Fruit fly (Drosophila melanogaster) S2 (cell line): ENCODE results near the gene CG5961.
"Not testable (repeated sequence)": the region's sequence is repeated elsewhere in the genome, so short reads cannot be mapped to it uniquely, and the experiment has no call there.

Experiments used
- CG8478 ChIP-seq: fragments of >200 bp; optimal IDR thresholded peaks from 2 replicates; lab custom pipeline; 2018
- CTCF ChIP-seq, 2 experiments: fragments of >200 bp; optimal IDR thresholded peaks; 2 replicates each; lab custom pipeline; 2018

CG5961 gene

DNA sequence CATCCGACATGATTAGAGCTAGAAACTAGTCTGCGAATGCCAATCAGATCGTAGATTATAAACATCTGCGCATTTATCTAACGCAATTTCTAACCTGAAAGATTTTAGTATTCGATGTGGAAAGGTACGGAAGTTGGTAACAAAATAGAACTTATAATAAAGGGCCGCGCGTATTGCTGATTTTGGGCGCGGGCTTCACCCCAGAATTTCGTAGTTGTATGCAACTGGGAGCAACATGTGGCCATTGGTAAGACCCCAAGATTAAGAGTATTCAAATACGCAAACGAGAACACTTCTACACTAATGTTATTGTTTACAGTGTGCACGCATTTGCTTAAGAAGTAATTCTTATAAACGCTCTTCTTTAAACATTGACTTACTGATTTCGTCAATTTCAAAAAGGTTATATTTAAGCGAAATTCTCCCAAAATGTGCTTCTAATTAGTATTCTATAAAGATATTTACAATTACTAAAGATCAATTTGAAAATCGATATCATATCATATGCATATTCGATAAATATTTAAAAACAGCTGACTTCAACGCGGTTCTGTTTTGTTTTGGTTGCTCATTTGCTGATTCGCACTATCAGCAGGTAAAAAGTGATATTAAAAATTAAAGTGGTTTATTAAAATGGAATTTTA, at the start of gene CG5961, which contains the start of gene Polr3C:
Gene CG5961, minus strand, starts transcription at position 416 of the 644 bp plus-strand sequence.
Gene Polr3C, plus strand, starts transcription at position 536 of the 644 bp plus-strand sequence.
- TF ChIP-seq CTCF (optimal IDR thresholded peaks at IDR 0.05; lab: Kevin White, UChicago) (no peak), CG8478 (lab: Kevin White, UChicago) (no peak)

DNA sequence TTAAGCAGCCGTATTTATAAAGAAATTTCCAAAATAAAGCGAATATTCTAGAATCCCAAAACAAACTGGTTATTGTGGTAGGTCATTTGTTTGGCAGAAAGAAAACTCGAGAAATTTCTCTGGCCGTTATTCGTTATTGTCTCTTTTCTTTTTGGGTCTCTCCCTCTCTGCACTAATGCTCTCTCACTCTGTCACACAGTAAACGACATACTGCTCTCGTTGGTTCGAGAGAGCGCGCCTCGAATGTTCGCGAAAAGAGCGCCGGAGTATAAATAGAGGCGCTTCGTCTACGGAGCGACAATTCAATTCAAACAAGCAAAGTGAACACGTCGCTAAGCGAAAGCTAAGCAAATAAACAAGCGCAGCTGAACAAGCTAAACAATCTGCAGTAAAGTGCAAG, 48.7 kb upstream of the CG5961 start, which contains the start of gene Hsp70Bc:
Gene Hsp70Bc, plus strand, starts transcription at position 301 of the 400 bp plus-strand sequence.
- not testable (repeated sequence) for TF ChIP-seq CG8478 (lab: Kevin White, UChicago); CTCF (optimal IDR thresholded peaks at IDR 0.05; lab: Kevin White, UChicago)

DNA sequence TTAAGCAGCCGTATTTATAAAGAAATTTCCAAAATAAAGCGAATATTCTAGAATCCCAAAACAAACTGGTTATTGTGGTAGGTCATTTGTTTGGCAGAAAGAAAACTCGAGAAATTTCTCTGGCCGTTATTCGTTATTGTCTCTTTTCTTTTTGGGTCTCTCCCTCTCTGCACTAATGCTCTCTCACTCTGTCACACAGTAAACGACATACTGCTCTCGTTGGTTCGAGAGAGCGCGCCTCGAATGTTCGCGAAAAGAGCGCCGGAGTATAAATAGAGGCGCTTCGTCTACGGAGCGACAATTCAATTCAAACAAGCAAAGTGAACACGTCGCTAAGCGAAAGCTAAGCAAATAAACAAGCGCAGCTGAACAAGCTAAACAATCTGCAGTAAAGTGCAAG, 45.4 kb upstream of the CG5961 start, which contains the start of gene Hsp70Bb:
Gene Hsp70Bb, plus strand, starts transcription at position 301 of the 400 bp plus-strand sequence.
- not testable (repeated sequence) for TF ChIP-seq CTCF (optimal IDR thresholded peaks at IDR 0.05; lab: Kevin White, UChicago); CG8478 (lab: Kevin White, UChicago)

DNA sequence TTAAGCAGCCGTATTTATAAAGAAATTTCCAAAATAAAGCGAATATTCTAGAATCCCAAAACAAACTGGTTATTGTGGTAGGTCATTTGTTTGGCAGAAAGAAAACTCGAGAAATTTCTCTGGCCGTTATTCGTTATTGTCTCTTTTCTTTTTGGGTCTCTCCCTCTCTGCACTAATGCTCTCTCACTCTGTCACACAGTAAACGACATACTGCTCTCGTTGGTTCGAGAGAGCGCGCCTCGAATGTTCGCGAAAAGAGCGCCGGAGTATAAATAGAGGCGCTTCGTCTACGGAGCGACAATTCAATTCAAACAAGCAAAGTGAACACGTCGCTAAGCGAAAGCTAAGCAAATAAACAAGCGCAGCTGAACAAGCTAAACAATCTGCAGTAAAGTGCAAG, 42.1 kb upstream of the CG5961 start, which contains the start of gene Hsp70Bbb:
Gene Hsp70Bbb, plus strand, starts transcription at position 301 of the 400 bp plus-strand sequence.
- not testable (repeated sequence) for TF ChIP-seq CTCF (optimal IDR thresholded peaks at IDR 0.05; lab: Kevin White, UChicago); CG8478 (lab: Kevin White, UChicago)

DNA sequence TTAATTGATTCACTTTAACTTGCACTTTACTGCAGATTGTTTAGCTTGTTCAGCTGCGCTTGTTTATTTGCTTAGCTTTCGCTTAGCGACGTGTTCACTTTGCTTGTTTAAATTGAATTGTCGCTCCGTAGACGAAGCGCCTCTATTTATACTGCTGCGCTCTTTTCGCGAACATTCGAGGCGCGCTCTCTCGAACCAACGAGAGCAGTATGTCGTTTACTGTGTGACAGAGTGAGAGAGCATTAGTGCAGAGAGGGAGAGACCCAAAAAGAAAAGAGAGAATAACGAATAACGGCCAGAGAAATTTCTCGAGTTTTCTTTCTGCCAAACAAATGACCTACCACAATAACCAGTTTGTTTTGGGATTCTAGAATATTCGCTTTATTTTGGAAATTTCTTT, 7.6 kb upstream of the CG5961 start, which contains the start of gene Hsp70Ba:
Gene Hsp70Ba, minus strand, starts transcription at position 102 of the 400 bp plus-strand sequence.
- TF ChIP-seq CG8478 (lab: Kevin White, UChicago); CTCF (optimal IDR thresholded peaks at IDR 0.05; lab: Kevin White, UChicago): not testable (repeated sequence)

DNA sequence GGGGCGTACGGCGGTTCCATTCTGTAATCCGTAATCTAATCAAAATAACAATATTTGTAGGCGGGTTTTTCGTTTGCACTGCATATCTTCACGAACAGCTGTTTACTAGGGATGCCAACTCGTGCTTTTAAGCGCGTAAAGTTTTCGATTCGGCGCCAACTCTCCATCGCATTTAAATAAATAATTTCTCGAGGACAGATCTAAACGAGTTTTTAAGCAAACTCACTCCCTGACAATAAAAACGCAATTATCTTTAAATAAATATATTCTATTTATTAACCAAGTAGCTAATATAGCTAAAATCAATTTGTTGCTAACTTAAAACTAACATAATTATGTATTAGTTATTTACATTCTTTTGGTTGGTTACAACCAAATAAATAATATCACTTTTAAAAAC, 5.1 kb upstream of the CG5961 start, which contains the start of gene CG5608:
Gene CG5608, minus strand, starts transcription at position 101 of the 400 bp plus-strand sequence.
- not testable (repeated sequence) for TF ChIP-seq CG8478 (lab: Kevin White, UChicago); CTCF (optimal IDR thresholded peaks at IDR 0.05; lab: Kevin White, UChicago)

DNA sequence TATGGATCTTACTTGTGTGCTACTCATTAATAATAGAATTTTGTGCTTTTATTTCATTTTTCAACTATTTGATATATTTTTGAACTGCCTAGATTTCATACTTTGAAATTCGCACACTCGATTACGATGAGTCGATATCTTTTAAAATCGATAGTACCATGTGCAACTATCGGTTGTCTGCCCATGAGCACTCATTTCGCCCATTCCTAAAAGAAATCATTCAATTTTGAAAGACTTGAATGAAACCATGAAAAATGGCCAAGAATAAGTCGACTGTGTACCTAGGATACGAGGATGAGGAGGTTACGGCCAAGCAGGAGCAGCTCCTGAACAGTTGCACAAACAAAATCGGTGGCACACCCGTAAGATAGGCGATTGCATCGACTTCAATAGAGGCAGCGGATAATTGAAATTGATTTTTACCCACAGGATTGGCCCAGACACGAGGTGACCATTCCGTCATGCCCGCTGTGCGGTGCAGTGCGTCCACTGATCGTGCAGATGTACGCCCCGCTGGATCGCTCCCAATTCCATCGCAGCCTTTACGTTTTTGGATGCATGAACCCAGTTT, 3.6 kb downstream of the CG5961 start, which contains the start of gene trus:
Gene trus, plus strand, starts transcription at position 204 of the 571 bp plus-strand sequence.
- TF ChIP-seq CTCF (optimal IDR thresholded peaks at IDR 0.05; lab: Kevin White, UChicago) (no peak), CG8478 (lab: Kevin White, UChicago) (no peak)

DNA sequence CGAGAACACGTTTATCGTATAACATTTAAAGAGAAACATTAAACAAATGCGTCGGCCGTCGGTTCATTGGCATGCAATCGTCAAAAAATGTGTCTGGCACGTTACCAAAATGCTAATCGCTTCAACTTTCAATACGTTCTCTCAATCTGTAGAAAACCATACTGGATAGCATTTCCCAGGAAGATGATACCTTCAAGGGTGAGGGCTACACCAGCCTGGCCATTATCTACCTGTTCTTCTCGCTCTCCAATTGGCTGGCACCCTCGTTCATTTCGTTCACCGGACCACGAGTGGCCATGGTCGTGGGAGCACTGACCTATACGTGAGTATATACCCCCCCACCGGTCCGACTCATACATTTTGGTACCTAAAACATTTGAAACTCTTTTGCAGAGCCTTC, 5.6 kb downstream of the CG5961 start:
- TF ChIP-seq CTCF (optimal IDR thresholded peaks at IDR 0.05; lab: Kevin White, UChicago) (no peak), CG8478 (lab: Kevin White, UChicago) (no peak)

DNA sequence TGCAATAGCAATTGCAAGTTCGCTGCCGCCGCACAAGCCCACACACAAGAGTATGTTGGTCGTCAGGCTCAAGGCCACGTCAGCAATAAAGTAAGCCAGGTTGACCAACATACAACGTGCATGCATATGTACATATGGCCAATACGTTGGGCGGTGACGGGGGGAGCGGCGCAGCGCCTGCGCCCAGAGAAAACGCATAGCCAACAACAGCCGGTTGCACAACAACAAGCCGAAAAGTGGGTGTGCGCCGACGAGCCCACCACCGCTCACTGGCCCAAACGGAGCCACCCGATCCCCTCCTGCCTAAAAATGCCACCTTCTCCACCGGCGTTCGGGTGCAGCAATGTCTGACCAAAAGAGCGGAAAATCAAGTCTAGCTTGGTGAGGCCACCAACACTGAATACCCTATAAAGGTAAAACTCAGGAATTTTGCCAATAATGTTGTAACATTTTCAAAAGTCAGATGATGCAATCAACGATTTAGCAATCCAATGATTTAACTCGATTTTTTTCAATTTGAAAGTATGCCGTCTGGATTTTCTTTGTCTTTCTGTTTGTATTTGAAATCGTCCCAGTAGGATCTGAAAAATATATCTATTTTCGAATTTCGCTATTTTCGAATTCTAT, 8.1 kb downstream of the CG5961 start, which contains the start of gene CG5509:
Gene CG5509, plus strand, starts transcription at position 577 of the 627 bp plus-strand sequence.
- no peak for TF ChIP-seq CG8478 (lab: Kevin White, UChicago)
- TF ChIP-seq CTCF (optimal IDR thresholded peaks at IDR 0.05; lab: Kevin White, UChicago): no peak

DNA sequence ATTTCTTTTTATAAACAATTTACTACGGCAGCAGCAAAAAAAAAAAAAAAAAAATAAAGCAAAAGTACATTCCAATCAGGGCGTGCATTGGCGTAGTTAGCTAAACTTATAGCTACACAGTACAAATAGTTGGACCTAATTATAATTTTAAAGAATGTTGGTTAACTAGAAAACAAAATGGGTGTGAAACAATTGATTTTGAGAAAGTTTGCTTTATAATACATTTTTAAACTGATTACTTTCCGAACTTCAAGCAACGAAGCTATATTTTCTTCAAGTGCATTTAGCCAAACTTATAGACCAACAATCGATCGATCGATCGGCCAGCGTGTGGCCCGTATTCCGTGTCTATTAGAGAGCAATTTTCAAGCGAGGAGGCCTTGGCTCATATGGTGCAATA, 8.7 kb downstream of the CG5961 start:
- TF ChIP-seq CG8478 (lab: Kevin White, UChicago) (no peak), CTCF (optimal IDR thresholded peaks at IDR 0.05; lab: Kevin White, UChicago) (no peak)

DNA sequence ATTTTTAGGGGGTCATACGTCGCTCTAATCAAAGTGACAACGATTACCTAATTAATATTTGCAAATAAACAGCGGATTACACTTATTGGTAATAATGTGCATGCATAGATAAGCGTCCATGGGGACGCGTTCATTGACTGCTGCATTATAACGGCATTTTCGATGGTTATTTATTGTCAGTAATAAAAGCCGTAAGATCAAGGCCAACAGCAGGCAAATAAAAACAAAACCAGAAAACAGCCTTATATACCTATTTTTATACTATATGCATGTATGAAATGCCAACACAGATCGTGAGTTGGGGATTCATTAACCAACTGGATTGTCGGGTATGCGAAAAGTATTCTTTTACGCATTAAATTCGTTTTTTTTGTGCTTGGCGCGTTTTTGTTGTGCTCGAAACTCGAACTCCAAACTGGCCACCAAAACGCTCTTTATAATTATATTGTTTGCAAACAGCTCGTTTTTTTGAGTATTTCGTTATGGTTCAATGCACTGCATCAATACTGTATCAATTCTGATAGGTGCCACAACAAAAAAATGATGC, 9.3 kb downstream of the CG5961 start:
- TF ChIP-seq CG8478 (lab: Kevin White, UChicago) (no peak), CTCF (optimal IDR thresholded peaks at IDR 0.05; lab: Kevin White, UChicago) (no peak)

DNA sequence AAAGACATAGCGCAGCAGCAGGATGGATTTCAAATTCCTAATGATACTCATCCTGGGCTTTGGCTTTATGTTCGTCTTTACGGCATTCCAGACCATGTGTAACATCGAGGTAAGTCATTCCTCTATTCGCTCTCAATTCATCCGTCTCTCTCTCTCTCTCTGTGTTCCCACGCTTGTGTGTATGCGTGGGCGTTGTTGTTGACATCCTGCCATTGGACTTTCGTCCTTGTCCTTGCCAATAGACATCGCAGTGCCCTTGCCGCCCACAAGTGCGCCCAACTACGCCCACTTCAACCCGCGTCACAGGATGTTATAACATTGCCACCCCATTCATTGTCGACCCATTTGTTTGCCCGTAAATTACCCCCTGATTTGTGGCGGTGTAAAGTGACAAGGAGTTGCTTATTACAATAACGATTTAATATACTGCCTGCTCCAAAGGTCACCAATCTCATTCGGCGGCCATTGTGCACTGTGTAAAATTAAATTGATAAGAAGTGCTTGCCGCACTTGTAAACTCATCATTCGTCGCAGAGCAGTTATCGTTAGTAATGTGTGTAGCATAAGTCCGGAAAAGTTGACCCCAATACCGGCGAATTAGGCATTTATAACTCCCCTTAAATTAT, 10.4 kb downstream of the CG5961 start:
- no peak for TF ChIP-seq CG8478 (lab: Kevin White, UChicago)
- no peak for TF ChIP-seq CTCF (optimal IDR thresholded peaks at IDR 0.05; lab: Kevin White, UChicago)

DNA sequence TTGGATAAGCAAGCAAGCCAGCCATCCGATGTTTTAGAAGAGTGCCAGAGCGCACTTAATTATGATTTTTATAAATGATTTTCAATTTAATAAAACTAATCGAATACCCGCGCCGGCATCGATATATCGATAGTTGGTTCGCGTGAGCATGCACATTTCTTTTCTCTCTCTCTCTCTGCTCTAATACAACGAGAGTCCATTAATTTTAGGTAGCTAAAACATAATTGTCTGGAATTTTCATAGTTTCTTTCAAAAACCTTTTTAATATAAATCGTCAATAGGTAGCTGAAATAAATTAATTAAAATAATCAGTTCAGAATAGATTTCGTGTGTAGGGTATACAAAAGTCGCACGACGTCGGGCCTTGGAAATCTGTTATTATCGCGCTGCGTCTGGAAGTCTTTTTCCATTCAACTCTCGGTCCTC, 11.2 kb downstream of the CG5961 start, which contains the start of gene CG18549:
Gene CG18549, plus strand, starts transcription at position 408 of the 426 bp plus-strand sequence.
- TF ChIP-seq CG8478 (lab: Kevin White, UChicago) (no peak), CTCF (optimal IDR thresholded peaks at IDR 0.05; lab: Kevin White, UChicago) (no peak)
